Fruit fly (Drosophila melanogaster) whole organism, embryonic: ENCODE results near the gene CG15803.

ENCODE experiments used
- Abd-B ChIP-seq: fragments of 200-800 bp; sonication (Bioruptor generic); optimal IDR thresholded peaks from 2 replicates; lab custom pipeline; 2018; ENCODE audit warnings: missing biosample characterization, mild to moderate bottlenecking, missing genetic modification characterization, moderate library complexity
- Aef1 ChIP-seq: fragments of 200-800 bp; sonication (Bioruptor generic); IDR thresholded peaks from 3 replicates; pipeline ENCODE4 v1.3.6; 2022; ENCODE audit warnings: missing biosample characterization, missing genetic modification characterization
- B-H2 ChIP-seq: fragments of 200-800 bp; sonication (Bioruptor generic); optimal IDR thresholded peaks from 2 replicates; lab custom pipeline; 2018; ENCODE audit warnings: missing biosample characterization, mild to moderate bottlenecking, missing genetic modification characterization
- CG10267 ChIP-seq: fragments of 200-800 bp; sonication (Bioruptor generic); optimal IDR thresholded peaks from 2 replicates; lab custom pipeline; 2018; ENCODE audit warnings: missing biosample characterization, mild to moderate bottlenecking, missing genetic modification characterization, moderate library complexity
- CG10654 ChIP-seq: fragments of 200-800 bp; sonication (Bioruptor generic); optimal IDR thresholded peaks from 2 replicates; lab custom pipeline; 2016; ENCODE audit warnings: missing biosample characterization, missing genetic modification characterization
- CG14710 ChIP-seq: fragments of 200-800 bp; sonication (Bioruptor generic); optimal IDR thresholded peaks from 3 replicates; lab custom pipeline; 2019; ENCODE audit warnings: missing biosample characterization, mild to moderate bottlenecking, missing genetic modification characterization, moderate library complexity
- CG15269 ChIP-seq: fragments of 200-800 bp; sonication (Bioruptor generic); optimal IDR thresholded peaks from 2 replicates; lab custom pipeline; 2018; ENCODE audit warnings: missing biosample characterization, mild to moderate bottlenecking, missing genetic modification characterization, moderate library complexity
- CG15514 ChIP-seq: fragments of 200-800 bp; sonication (Bioruptor generic); optimal IDR thresholded peaks from 3 replicates; lab custom pipeline; 2017; ENCODE audit warnings: missing biosample characterization, missing genetic modification characterization, mild to moderate bottlenecking, moderate library complexity, missing genetic modification reagents
- CG2129 ChIP-seq: fragments of 200-800 bp; sonication (Bioruptor generic); IDR thresholded peaks from 2 replicates; pipeline ENCODE4 v1.3.6; 2022; ENCODE audit warnings: missing biosample characterization, missing genetic modification characterization; ENCODE audit not compliant: partially characterized antibody
- CG2889 ChIP-seq: fragments of 200-800 bp; sonication (Bioruptor generic); IDR thresholded peaks from 3 replicates; pipeline ENCODE4 v1.3.6; 2022; ENCODE audit warnings: missing biosample characterization, missing genetic modification characterization
- CG3407 ChIP-seq: fragments of 200-800 bp; sonication (Bioruptor generic); optimal IDR thresholded peaks from 2 replicates; lab custom pipeline; 2018; ENCODE audit warnings: missing biosample characterization, mild to moderate bottlenecking, missing genetic modification characterization
- CG34224 ChIP-seq: fragments of 200-800 bp; sonication (Bioruptor generic); IDR thresholded peaks from 3 replicates; pipeline ENCODE4 v1.3.6; 2022; ENCODE audit warnings: missing biosample characterization, missing genetic modification characterization; ENCODE audit not compliant: partially characterized antibody
- CG34376 ChIP-seq: fragments of 200-800 bp; sonication (Bioruptor generic); optimal IDR thresholded peaks from 2 replicates; lab custom pipeline; 2018; ENCODE audit warnings: missing biosample characterization, mild to moderate bottlenecking, missing genetic modification characterization
- CG42726 ChIP-seq: fragments of 200-800 bp; sonication (Bioruptor generic); IDR thresholded peaks from 2 replicates; pipeline ENCODE4 v1.3.6; 2022; ENCODE audit warnings: missing biosample characterization, missing genetic modification characterization; ENCODE audit not compliant: partially characterized antibody
- CG6683 ChIP-seq: fragments of 200-800 bp; sonication (Bioruptor generic); optimal IDR thresholded peaks from 2 replicates; lab custom pipeline; 2017; ENCODE audit warnings: missing biosample characterization, mild to moderate bottlenecking, missing genetic modification characterization, missing genetic modification reagents
- CG6689 ChIP-seq: fragments of 200-800 bp; sonication (Bioruptor generic); IDR thresholded peaks from 2 replicates; pipeline ENCODE4 v1.3.6; 2022; ENCODE audit warnings: missing biosample characterization, missing genetic modification characterization
- CG7556 ChIP-seq: fragments of 200-800 bp; sonication (Bioruptor generic); optimal IDR thresholded peaks from 2 replicates; lab custom pipeline; 2017; ENCODE audit warnings: missing biosample characterization, mild to moderate bottlenecking, missing genetic modification characterization
- CG7786 ChIP-seq: fragments of 200-800 bp; sonication (Bioruptor generic); optimal IDR thresholded peaks from 2 replicates; lab custom pipeline; 2016; ENCODE audit warnings: missing biosample characterization, missing genetic modification characterization
- CG7928 ChIP-seq: fragments of 200-800 bp; sonication (Bioruptor generic); optimal IDR thresholded peaks from 2 replicates; lab custom pipeline; 2017; ENCODE audit warnings: missing biosample characterization, mild to moderate bottlenecking, missing genetic modification characterization
- CG8089 ChIP-seq: fragments of 200-800 bp; sonication (Bioruptor generic); optimal IDR thresholded peaks from 3 replicates; lab custom pipeline; 2016; ENCODE audit warnings: missing biosample characterization, missing genetic modification characterization
- D19A ChIP-seq: fragments of 200-800 bp; optimal IDR thresholded peaks from 3 replicates; lab custom pipeline; 2019; ENCODE audit warnings: missing biosample characterization, mild to moderate bottlenecking, missing genetic modification characterization, moderate library complexity
- Dip3 ChIP-seq: fragments of 200-800 bp; sonication (Bioruptor generic); optimal IDR thresholded peaks from 3 replicates; lab custom pipeline; 2016; ENCODE audit warnings: missing biosample characterization, missing genetic modification characterization
- Eip74EF ChIP-seq, 2 experiments: fragments of 200-800 bp in 1 of 2; fragments of >200 bp in 1 of 2; sonication (Bioruptor generic) in 1 of 2; optimal IDR thresholded peaks; 2 replicates each; lab custom pipeline; 2017 to 2019; ENCODE audit warnings: missing biosample characterization in 2 of 2, missing genetic modification characterization in 2 of 2, mild to moderate bottlenecking in 1 of 2, moderate library complexity in 1 of 2
- Fer1 ChIP-seq: fragments of 200-800 bp; sonication (Bioruptor generic); optimal IDR thresholded peaks from 2 replicates; lab custom pipeline; 2017; ENCODE audit warnings: missing biosample characterization, mild to moderate bottlenecking, missing genetic modification characterization
- Gug ChIP-seq: fragments of 200-800 bp; sonication (Bioruptor generic); IDR thresholded peaks from 4 replicates; pipeline ENCODE4 v1.3.6; 2022; ENCODE audit warnings: missing biosample characterization, missing genetic modification characterization
- HmgZ ChIP-seq: fragments of 200-800 bp; sonication (Bioruptor generic); optimal IDR thresholded peaks from 2 replicates; lab custom pipeline; 2018; ENCODE audit warnings: missing biosample characterization, mild to moderate bottlenecking, missing genetic modification characterization
- Oli ChIP-seq: fragments of 200-800 bp; sonication (Bioruptor generic); optimal IDR thresholded peaks from 2 replicates; lab custom pipeline; 2018; ENCODE audit warnings: missing biosample characterization, mild to moderate bottlenecking, missing genetic modification characterization, moderate library complexity
- Tbp ChIP-seq: fragments of >200 bp; optimal IDR thresholded peaks from 2 replicates; lab custom pipeline; 2018; ENCODE audit warnings: missing biosample characterization, missing genetic modification characterization
- ato ChIP-seq: fragments of 200-800 bp; sonication (Bioruptor generic); IDR thresholded peaks from 2 replicates; pipeline ENCODE4 v1.3.6; 2022; ENCODE audit warnings: missing biosample characterization, missing genetic modification characterization; ENCODE audit not compliant: partially characterized antibody
- chif ChIP-seq, 2 experiments: fragments of 200-800 bp; sonication (Bioruptor generic); optimal IDR thresholded peaks; 3 replicates each; lab custom pipeline; 2016; ENCODE audit warnings: missing biosample characterization in 2 of 2, missing genetic modification characterization in 2 of 2
- en ChIP-seq: fragments of 200-800 bp; sonication (Bioruptor generic); optimal IDR thresholded peaks from 2 replicates; lab custom pipeline; 2016; ENCODE audit warnings: missing biosample characterization, missing genetic modification characterization
- exex ChIP-seq: fragments of 200-800 bp; sonication (Bioruptor generic); optimal IDR thresholded peaks from 4 replicates; lab custom pipeline; 2018; ENCODE audit warnings: missing biosample characterization, mild to moderate bottlenecking, missing genetic modification characterization, moderate library complexity
- fd102C ChIP-seq: fragments of 200-800 bp; sonication (Bioruptor generic); optimal IDR thresholded peaks from 2 replicates; lab custom pipeline; 2018; ENCODE audit warnings: missing biosample characterization, mild to moderate bottlenecking, missing genetic modification characterization, moderate library complexity
- gem ChIP-seq: fragments of 200-800 bp; sonication (Bioruptor generic); optimal IDR thresholded peaks from 2 replicates; lab custom pipeline; 2019; ENCODE audit warnings: missing biosample characterization, mild to moderate bottlenecking, missing genetic modification characterization, moderate library complexity
- grn ChIP-seq: fragments of 200-800 bp; sonication (Bioruptor generic); optimal IDR thresholded peaks from 3 replicates; lab custom pipeline; 2017; ENCODE audit warnings: missing biosample characterization, missing genetic modification characterization
- nau ChIP-seq: fragments of 200-800 bp; sonication (Bioruptor generic); optimal IDR thresholded peaks from 3 replicates; lab custom pipeline; 2017; ENCODE audit warnings: missing biosample characterization, mild to moderate bottlenecking, missing genetic modification characterization, missing genetic modification reagents
- nerfin-1 ChIP-seq: fragments of 200-800 bp; sonication (Bioruptor generic); optimal IDR thresholded peaks from 3 replicates; lab custom pipeline; 2019; ENCODE audit warnings: missing biosample characterization, mild to moderate bottlenecking, missing genetic modification characterization, moderate library complexity
- psq ChIP-seq: fragments of 200-800 bp; sonication (Bioruptor generic); optimal IDR thresholded peaks from 2 replicates; lab custom pipeline; 2017; ENCODE audit warnings: missing biosample characterization, missing genetic modification characterization
- ranshi ChIP-seq: fragments of 200-800 bp; sonication (Bioruptor generic); IDR thresholded peaks from 2 replicates; pipeline ENCODE4 v1.3.6; 2022; ENCODE audit warnings: missing biosample characterization, missing genetic modification characterization
- rib ChIP-seq: fragments of 200-800 bp; sonication (Bioruptor generic); IDR thresholded peaks from 2 replicates; pipeline ENCODE4 v1.3.6; 2022; ENCODE audit warnings: missing biosample characterization, missing genetic modification characterization
- scrt ChIP-seq: fragments of 200-800 bp; sonication (Bioruptor generic); optimal IDR thresholded peaks from 2 replicates; lab custom pipeline; 2018; ENCODE audit warnings: missing biosample characterization, mild to moderate bottlenecking, missing genetic modification characterization, moderate library complexity
- sd ChIP-seq: fragments of 200-800 bp; sonication (Bioruptor generic); optimal IDR thresholded peaks from 3 replicates; lab custom pipeline; 2018; ENCODE audit warnings: missing biosample characterization, mild to moderate bottlenecking, missing genetic modification characterization, moderate library complexity
- sens ChIP-seq: fragments of 200-800 bp; sonication (Bioruptor generic); peaks from one replicate; lab custom pipeline; 2016; ENCODE audit warnings: missing biosample characterization, missing genetic modification characterization
- so ChIP-seq: fragments of 200-800 bp; sonication (Bioruptor generic); IDR thresholded peaks from 3 replicates; pipeline ENCODE4 v1.3.6; 2022; ENCODE audit warnings: missing biosample characterization, missing genetic modification characterization
- ssp ChIP-seq: fragments of 200-800 bp; sonication (Bioruptor generic); IDR thresholded peaks from 2 replicates; pipeline ENCODE4 v1.3.6; 2022; ENCODE audit warnings: missing biosample characterization, missing genetic modification characterization
- stc ChIP-seq: fragments of 200-800 bp; sonication (Bioruptor generic); IDR thresholded peaks from 2 replicates; pipeline ENCODE4 v1.3.6; 2022; ENCODE audit warnings: missing biosample characterization, missing genetic modification characterization
- twi ChIP-seq: fragments of 200-800 bp; optimal IDR thresholded peaks from 2 replicates; lab custom pipeline; 2019; ENCODE audit warnings: missing biosample characterization, mild to moderate bottlenecking, missing genetic modification characterization, moderate library complexity

CG15803 gene

DNA sequence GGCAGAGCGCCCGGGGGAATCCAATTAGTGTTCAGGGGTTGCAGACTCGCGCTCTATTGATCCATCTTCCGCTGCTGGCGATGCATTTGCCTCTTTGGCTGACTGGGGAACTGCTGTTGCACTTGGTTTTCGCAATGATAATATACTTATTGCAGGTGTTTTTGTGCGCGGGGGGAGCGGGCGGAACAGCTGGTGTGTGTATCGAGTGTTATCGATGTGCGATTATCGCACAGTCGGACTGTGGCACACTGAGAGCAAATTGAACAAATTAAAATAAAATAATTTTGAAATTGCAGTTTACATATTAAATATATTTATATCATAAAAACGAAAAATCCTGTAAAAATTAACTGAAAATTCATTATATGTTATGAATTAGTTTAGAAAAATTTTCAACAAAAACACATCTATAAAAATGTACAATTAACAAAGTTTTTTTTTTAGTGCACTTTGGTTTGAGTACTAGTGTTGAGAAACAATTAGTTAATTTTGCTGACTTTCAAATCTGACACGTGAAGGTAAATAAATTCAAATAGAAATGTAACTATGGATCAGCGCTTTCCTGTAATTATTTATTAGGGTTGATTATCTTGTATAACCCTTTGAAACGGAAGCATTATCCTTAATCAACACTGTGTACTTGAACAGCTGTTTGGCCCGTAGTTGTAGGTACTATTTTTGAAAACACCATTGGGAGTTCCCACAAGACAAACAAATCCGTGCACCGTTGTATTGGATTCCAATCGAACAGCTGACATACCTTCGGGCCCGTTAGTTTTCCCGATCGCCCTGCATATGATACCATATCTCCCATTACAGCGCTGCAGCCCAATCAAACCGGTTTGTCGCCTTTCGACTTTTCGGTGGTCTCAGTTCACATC lies 42.3 kb upstream of the CG15803 start, which contains the start of the genes Wdr37 and koko (continued):
- peak; percentile 95 for TF ChIP-seq CG2889 (GFP tag; lab: Robert Waterston, UW)
- TF ChIP-seq rib (GFP tag; lab: Robert Waterston, UW): peak; percentile 97
- TF ChIP-seq D19A (tag; lab: Kevin White, UChicago): peak; percentile 94
- TF ChIP-seq CG6689 (GFP tag; lab: Robert Waterston, UW): peak; percentile 99
- TF ChIP-seq CG15269 (tag; lab: Kevin White, UChicago): peak; percentile 98
- peak; percentile 72 for TF ChIP-seq grn (GFP tag; lab: Kevin White, UChicago)
- TF ChIP-seq ranshi (GFP tag; lab: Robert Waterston, UW): peak; percentile 98
- peak; percentile 85 for TF ChIP-seq exex (tag; lab: Kevin White, UChicago)
- TF ChIP-seq ssp (GFP tag; lab: Robert Waterston, UW): peak; percentile 95
- peak; percentile 94 for TF ChIP-seq CG6683 (GFP tag; lab: Kevin White, UChicago)
- peak; percentile 97 for TF ChIP-seq CG7556 (GFP tag; lab: Kevin White, UChicago)
- peak; percentile 40 for TF ChIP-seq en (GFP tag; lab: Kevin White, UChicago)
- peak; percentile 83 for TF ChIP-seq nau (GFP tag; lab: Kevin White, UChicago)
- peak; percentile 89 for TF ChIP-seq sd
- peak; percentile 40 for TF ChIP-seq fd102C (GFP tag; lab: Kevin White, UChicago)
- TF ChIP-seq psq (GFP tag; lab: Kevin White, UChicago): peak; percentile 90
- peak; percentile 97 for TF ChIP-seq Aef1 (GFP tag; lab: Robert Waterston, UW)
- TF ChIP-seq Abd-B: peak; percentile 98
- TF ChIP-seq B-H2 (GFP tag; lab: Kevin White, UChicago): peak; percentile 94
- TF ChIP-seq CG2129 (GFP tag; lab: Robert Waterston, UW): no peak
- peak in 1 of 2 experiments; percentile 95 for TF ChIP-seq Eip74EF (GFP tag; optimal IDR thresholded peaks at IDR 0.05; lab: Kevin White, UChicago)
- peak; percentile 91 for TF ChIP-seq Gug (GFP tag; lab: Robert Waterston, UW)
- TF ChIP-seq sens: peak; percentile 99
- TF ChIP-seq nerfin-1 (tag; lab: Kevin White, UChicago): peak; percentile 95
- TF ChIP-seq CG3407 (GFP tag; lab: Kevin White, UChicago): peak; percentile 93
- TF ChIP-seq CG15514 (GFP tag; lab: Kevin White, UChicago): peak; percentile 88
- peak; percentile 86 for TF ChIP-seq CG34376 (GFP tag; lab: Kevin White, UChicago)
- TF ChIP-seq HmgZ: peak; percentile 96
- peak; percentile 95 for TF ChIP-seq twi
- peak; percentile 98 for TF ChIP-seq CG14710
- peak; percentile 97 for TF ChIP-seq Oli
- no peak for TF ChIP-seq Tbp (GFP tag; lab: Kevin White, UChicago)
- TF ChIP-seq gem: peak; percentile 99
- peak; percentile 65 for TF ChIP-seq CG8089
- TF ChIP-seq CG7786 (GFP tag; lab: Kevin White, UChicago): peak; percentile 79
- peak; percentile 52; the same call in 1 of the 2 replicates for TF ChIP-seq ato (GFP tag; lab: Robert Waterston, UW)
- peak; percentile 99 for TF ChIP-seq CG10267 (tag; lab: Kevin White, UChicago)
- peak; percentile 35 to 85 for TF ChIP-seq chif (GFP tag; optimal IDR thresholded peaks at IDR 0.05; lab: Kevin White, UChicago)
- TF ChIP-seq Fer1: peak; percentile 95
- TF ChIP-seq Dip3: peak; percentile 70
- peak; percentile 46; the same call in 2 of the 3 replicates for TF ChIP-seq CG34224 (GFP tag; lab: Robert Waterston, UW)
- TF ChIP-seq stc (GFP tag; lab: Robert Waterston, UW): peak; percentile 98
- peak; percentile 90 for TF ChIP-seq so (GFP tag; lab: Robert Waterston, UW)
- TF ChIP-seq CG7928 (GFP tag; lab: Kevin White, UChicago): peak; percentile 65
- TF ChIP-seq scrt (GFP tag; lab: Kevin White, UChicago): peak; percentile 83
- TF ChIP-seq CG42726 (GFP tag; lab: Robert Waterston, UW): peak; percentile 62; the same call in 1 of the 2 replicates
- peak; percentile 95 for TF ChIP-seq CG10654 (GFP tag; lab: Kevin White, UChicago)
